Worm (Caenorhabditis elegans) whole organism, L2 larva: ENCODE data around the gene mrpl-35.
A peak's percentile ranks its signal among the peaks of the same experiment; 100 is the strongest.

Experiments used
- C34F6.9 ChIP-seq: fragments of 150-350 bp; optimal IDR thresholded peaks from 2 replicates; lab custom pipeline; 2014; ENCODE audit warnings: missing biosample characterization, missing genetic modification characterization
- F13H6.1 ChIP-seq: sonication (generic microtip); optimal IDR thresholded peaks from 2 replicates; lab custom pipeline; 2016; ENCODE audit warnings: missing genetic modification characterization, missing compliant biosample characterization
- R02D3.7 ChIP-seq: fragments of 150-350 bp; optimal IDR thresholded peaks from 2 replicates; lab custom pipeline; 2014; ENCODE audit warnings: missing biosample characterization, missing genetic modification characterization
- Y55F3AM.14 ChIP-seq: fragments of 200-800 bp; sonication (Bioruptor generic); optimal IDR thresholded peaks from 2 replicates; lab custom pipeline; 2018; ENCODE audit warnings: mild to moderate bottlenecking, missing genetic modification characterization, missing compliant biosample characterization
- ZK546.5 ChIP-seq: sonication (generic microtip); optimal IDR thresholded peaks from 2 replicates; lab custom pipeline; 2017; ENCODE audit warnings: missing biosample characterization, missing genetic modification characterization
- aly-2 ChIP-seq: fragments of 150-350 bp; optimal IDR thresholded peaks from 2 replicates; lab custom pipeline; 2014; ENCODE audit warnings: missing biosample characterization, missing genetic modification characterization
- ama-1 ChIP-seq: fragments of 150-350 bp; optimal IDR thresholded peaks from 2 replicates; lab custom pipeline; 2018; ENCODE audit warnings: inconsistent platforms
- blmp-1 ChIP-seq: sonication (generic microtip); optimal IDR thresholded peaks from 2 replicates; lab custom pipeline; 2017; ENCODE audit warnings: missing genetic modification characterization, mild to moderate bottlenecking, missing compliant biosample characterization, antibody characterized with exemption, moderate library complexity; ENCODE audit not compliant: insufficient read depth
- ceh-16 ChIP-seq: fragments of 150-350 bp; optimal IDR thresholded peaks from 2 replicates; lab custom pipeline; 2014; ENCODE audit warnings: missing biosample characterization, missing genetic modification characterization
- ceh-82 ChIP-seq: fragments of 150-350 bp; optimal IDR thresholded peaks from 2 replicates; lab custom pipeline; 2014; ENCODE audit warnings: missing biosample characterization, missing genetic modification characterization
- egl-27 ChIP-seq: sonication (generic microtip); optimal IDR thresholded peaks from 3 replicates; lab custom pipeline; 2017; ENCODE audit warnings: missing biosample characterization, missing genetic modification reagents, missing genetic modification characterization
- elt-3 ChIP-seq: sonication (generic microtip); optimal IDR thresholded peaks from 2 replicates; lab custom pipeline; 2017; ENCODE audit warnings: missing biosample characterization, missing genetic modification characterization
- fos-1 ChIP-seq: fragments of 150-350 bp; optimal IDR thresholded peaks from 2 replicates; lab custom pipeline; 2014; ENCODE audit warnings: missing biosample characterization, missing genetic modification characterization
- gmeb-1 ChIP-seq: fragments of 150-350 bp; optimal IDR thresholded peaks from 2 replicates; lab custom pipeline; 2014; ENCODE audit warnings: missing biosample characterization, missing genetic modification characterization
- lin-11 ChIP-seq: fragments of 150-350 bp; sonication (generic microtip); optimal IDR thresholded peaks from 2 replicates; lab custom pipeline; 2014; ENCODE audit warnings: missing biosample characterization, missing genetic modification characterization, inconsistent platforms, mixed read lengths
- lin-13 ChIP-seq: fragments of 150-350 bp; optimal IDR thresholded peaks from 2 replicates; lab custom pipeline; 2014; ENCODE audit warnings: missing biosample characterization, missing genetic modification reagents, missing genetic modification characterization
- lsy-2 ChIP-seq, 2 experiments: fragments of 150-350 bp in 1 of 2; sonication (generic microtip) in 1 of 2; optimal IDR thresholded peaks; 2 replicates each; lab custom pipeline; 2014 to 2017; ENCODE audit warnings: missing biosample characterization in 2 of 2, missing genetic modification characterization in 2 of 2
- mbf-1 ChIP-seq: sonication (generic microtip); optimal IDR thresholded peaks from 2 replicates; lab custom pipeline; 2017; ENCODE audit warnings: missing biosample characterization, missing genetic modification characterization
- mdl-1 ChIP-seq, 2 experiments: fragments of 150-350 bp in 1 of 2; sonication (generic microtip) in 1 of 2; optimal IDR thresholded peaks; 2 replicates each; lab custom pipeline; 2017; ENCODE audit warnings: missing biosample characterization in 2 of 2, missing genetic modification characterization in 2 of 2
- nhr-11 ChIP-seq: fragments of 150-350 bp; optimal IDR thresholded peaks from 2 replicates; lab custom pipeline; 2014; ENCODE audit warnings: missing biosample characterization, missing genetic modification characterization
- nhr-129 ChIP-seq: fragments of 150-350 bp; optimal IDR thresholded peaks from 2 replicates; lab custom pipeline; 2014; ENCODE audit warnings: missing biosample characterization, missing genetic modification characterization
- nhr-21 ChIP-seq: fragments of 150-350 bp; optimal IDR thresholded peaks from 2 replicates; lab custom pipeline; 2014; ENCODE audit warnings: missing biosample characterization, missing genetic modification characterization
- nhr-25 ChIP-seq: fragments of 150-350 bp; sonication (generic microtip); optimal IDR thresholded peaks from 3 replicates; lab custom pipeline; 2014; ENCODE audit warnings: missing biosample characterization, missing genetic modification characterization
- nhr-6 ChIP-seq: fragments of 150-350 bp; optimal IDR thresholded peaks from 2 replicates; lab custom pipeline; 2014; ENCODE audit warnings: missing biosample characterization, missing genetic modification characterization
- nhr-77 ChIP-seq: fragments of 150-350 bp; optimal IDR thresholded peaks from 2 replicates; lab custom pipeline; 2014; ENCODE audit warnings: missing biosample characterization, missing genetic modification characterization
- peb-1 ChIP-seq: fragments of 150-350 bp; optimal IDR thresholded peaks from 2 replicates; lab custom pipeline; 2014; ENCODE audit warnings: missing biosample characterization, missing genetic modification characterization
- sem-4 ChIP-seq: fragments of 150-350 bp; optimal IDR thresholded peaks from 2 replicates; lab custom pipeline; 2014; ENCODE audit warnings: missing biosample characterization, missing genetic modification reagents, missing genetic modification characterization
- sma-3 ChIP-seq: sonication (generic microtip); optimal IDR thresholded peaks from 2 replicates; lab custom pipeline; 2016; ENCODE audit warnings: missing genetic modification reagents, missing genetic modification characterization, missing compliant biosample characterization
- unc-39 ChIP-seq: fragments of 150-350 bp; optimal IDR thresholded peaks from 2 replicates; lab custom pipeline; 2014; ENCODE audit warnings: missing biosample characterization, missing genetic modification characterization
- unc-55 ChIP-seq: fragments of 150-350 bp; sonication (generic microtip); optimal IDR thresholded peaks from 3 replicates; lab custom pipeline; 2014; ENCODE audit warnings: missing biosample characterization, missing genetic modification reagents, missing genetic modification characterization
- unc-62 ChIP-seq: fragments of 150-350 bp; optimal IDR thresholded peaks from 2 replicates; lab custom pipeline; 2014; ENCODE audit warnings: missing biosample characterization, missing genetic modification reagents, missing genetic modification characterization
- ztf-11 ChIP-seq: sonication (generic microtip); optimal IDR thresholded peaks from 2 replicates; lab custom pipeline; 2017; ENCODE audit warnings: missing biosample characterization, missing genetic modification characterization

Gene mrpl-35

ce11 chrIII:3467013-3467412, 43.0 kb upstream of the mrpl-35 start:
- no peak for TF ChIP-seq sem-4 (tag; lab: Kevin White, UChicago)
- no peak for TF ChIP-seq egl-27 (tag; lab: Kevin White, UChicago)
- TF ChIP-seq C34F6.9 = no peak
- no peak for TF ChIP-seq nhr-129 (tag; lab: Kevin White, UChicago)
- TF ChIP-seq sma-3 (GFP tag; lab: Kevin White, UChicago) = no peak
- TF ChIP-seq ama-1 = no peak
- no peak for TF ChIP-seq mbf-1
- TF ChIP-seq gmeb-1 (tag; lab: Kevin White, UChicago) = no peak
- TF ChIP-seq ceh-16 = no peak
- no peak for TF ChIP-seq unc-55
- no peak for TF ChIP-seq lin-11 (tag; lab: Kevin White, UChicago)
- TF ChIP-seq nhr-11 (tag; lab: Kevin White, UChicago) = no peak
- no peak for TF ChIP-seq ztf-11
- no peak for TF ChIP-seq F13H6.1 (tag; lab: Kevin White, UChicago)
- TF ChIP-seq Y55F3AM.14 (GFP tag; lab: Kevin White, UChicago) = no peak
- TF ChIP-seq lsy-2 (tag; optimal IDR thresholded peaks at IDR 0.05; lab: Kevin White, UChicago) = no peak
- no peak for TF ChIP-seq unc-62 (GFP tag; lab: Kevin White, UChicago)
- TF ChIP-seq mdl-1 (tag; optimal IDR thresholded peaks at IDR 0.05; lab: Kevin White, UChicago) = no peak

ce11 chrIII:3468384-3468783, 41.7 kb upstream of the mrpl-35 start:
- no peak for TF ChIP-seq mbf-1
- peak; percentile 39 for TF ChIP-seq fos-1
- TF ChIP-seq unc-39 (tag; lab: Kevin White, UChicago) = no peak
- TF ChIP-seq unc-55 = no peak
- no peak for TF ChIP-seq elt-3 (tag; lab: Kevin White, UChicago)
- TF ChIP-seq, all 48 proteins: peak for 1

ce11 chrIII:3469646-3470045, 40.4 kb upstream of the mrpl-35 start, which contains the start of gene smim-14:
smim-14 (minus strand) TSS chrIII:3469746.
- TF ChIP-seq sem-4 (tag; lab: Kevin White, UChicago) (no peak), elt-3 (tag; lab: Kevin White, UChicago) (no peak), nhr-129 (tag; lab: Kevin White, UChicago) (no peak), fos-1 (peak; percentile 13)
- TF ChIP-seq, all 48 proteins: peak for 1

ce11 chrIII:3470433-3470832, 39.6 kb upstream of the mrpl-35 start:
- TF ChIP-seq lin-13 (GFP tag; lab: Kevin White, UChicago) (no peak), mdl-1 (tag; optimal IDR thresholded peaks at IDR 0.05; lab: Kevin White, UChicago) (no peak), sma-3 (GFP tag; lab: Kevin White, UChicago) (peak; percentile 7), nhr-25 (no peak), unc-55 (no peak), sem-4 (tag; lab: Kevin White, UChicago) (no peak), nhr-77 (tag; lab: Kevin White, UChicago) (no peak), gmeb-1 (tag; lab: Kevin White, UChicago) (no peak), ZK546.5 (tag; lab: Kevin White, UChicago) (no peak), nhr-6 (no peak), nhr-21 (tag; lab: Kevin White, UChicago) (peak; percentile 22), R02D3.7 (tag; lab: Kevin White, UChicago) (no peak), unc-39 (tag; lab: Kevin White, UChicago) (no peak), unc-62 (GFP tag; lab: Kevin White, UChicago) (peak; percentile 1), ceh-82 (tag; lab: Kevin White, UChicago) (no peak), peb-1 (no peak), blmp-1 (tag; lab: Kevin White, UChicago) (no peak), mbf-1 (no peak)
- TF ChIP-seq, all 48 proteins: peak for 3

- no peak for TF ChIP-seq egl-27 (tag; lab: Kevin White, UChicago)
- TF ChIP-seq aly-2 (tag; lab: Kevin White, UChicago) = no peak
- no peak for TF ChIP-seq ztf-11
- no peak for TF ChIP-seq mdl-1 (tag; optimal IDR thresholded peaks at IDR 0.05; lab: Kevin White, UChicago)
- no peak for TF ChIP-seq ceh-82 (tag; lab: Kevin White, UChicago)
These were observed 39.1 kb upstream of the mrpl-35 start for ce11 chrIII:3470973-3471372.
